Worm (Caenorhabditis elegans): ENCODE results near the gene mltn-1.

- TF ChIP-seq ceh-16 (tag; optimal IDR thresholded peaks at IDR 0.05) = no peak
- TF ChIP-seq unc-39 (tag; optimal IDR thresholded peaks at IDR 0.05) = no peak
- no peak for TF ChIP-seq egl-27 (tag; optimal IDR thresholded peaks at IDR 0.05)
- no peak for TF ChIP-seq tbx-2 (tag; optimal IDR thresholded peaks at IDR 0.05)
- TF ChIP-seq daf-12 (tag; optimal IDR thresholded peaks at IDR 0.05) = no peak
- TF ChIP-seq unc-62 (GFP tag; optimal IDR thresholded peaks at IDR 0.05) = no peak
- no peak for TF ChIP-seq elt-1 (tag; optimal IDR thresholded peaks at IDR 0.05)
- TF ChIP-seq snpc-4 (tag; optimal IDR thresholded peaks at IDR 0.05) = no peak
- no peak for TF ChIP-seq nhr-28 (tag; optimal IDR thresholded peaks at IDR 0.05)
- no peak for TF ChIP-seq ama-1 (optimal IDR thresholded peaks at IDR 0.05)
These were observed 46.9 kb downstream of the mltn-1 start, which contains the start of gene col-86 for ce11 chrII:13098175-13098574.

Data from whole organism, L3 larva.